Fruit fly (Drosophila melanogaster) whole organism, embryonic: ENCODE results near the gene CG5087.

ENCODE experiments used
- Blimp-1 ChIP-seq: fragments of 200-800 bp; sonication (Bioruptor generic); optimal IDR thresholded peaks from 3 replicates; lab custom pipeline; 2018; ENCODE audit warnings: missing biosample characterization, missing genetic modification characterization, mild to moderate bottlenecking, moderate library complexity, missing genetic modification reagents
- CG11504 ChIP-seq: fragments of 200-800 bp; sonication (Bioruptor generic); optimal IDR thresholded peaks from 3 replicates; lab custom pipeline; 2019; ENCODE audit warnings: missing biosample characterization, mild to moderate bottlenecking, missing genetic modification characterization, moderate library complexity
- CG12219 ChIP-seq: fragments of 200-800 bp; sonication (Bioruptor generic); optimal IDR thresholded peaks from 3 replicates; lab custom pipeline; 2018; ENCODE audit warnings: missing biosample characterization, mild to moderate bottlenecking, missing genetic modification characterization
- CG15011 ChIP-seq: fragments of 200-800 bp; sonication (Bioruptor generic); optimal IDR thresholded peaks from 3 replicates; lab custom pipeline; 2018; ENCODE audit warnings: missing biosample characterization, mild to moderate bottlenecking, missing genetic modification characterization
- CG16779 ChIP-seq: fragments of 200-800 bp; sonication (Bioruptor generic); IDR thresholded peaks from 2 replicates; pipeline ENCODE4 v1.3.6; 2022; ENCODE audit warnings: missing biosample characterization, missing genetic modification characterization
- CG17328 ChIP-seq: fragments of 200-800 bp; sonication (Bioruptor generic); IDR thresholded peaks from 2 replicates; pipeline ENCODE4 v1.3.6; 2022; ENCODE audit warnings: missing biosample characterization, missing genetic modification characterization
- CG18011 ChIP-seq: fragments of 200-800 bp; sonication (Bioruptor generic); optimal IDR thresholded peaks from 2 replicates; lab custom pipeline; 2017; ENCODE audit warnings: missing biosample characterization, missing genetic modification characterization, mild to moderate bottlenecking, moderate library complexity, missing genotype
- CG18476 ChIP-seq: fragments of 200-800 bp; sonication (Bioruptor generic); optimal IDR thresholded peaks from 2 replicates; lab custom pipeline; 2016; ENCODE audit warnings: missing biosample characterization, mild to moderate bottlenecking, missing genetic modification characterization
- CG2202 ChIP-seq: fragments of 200-800 bp; sonication (Bioruptor generic); optimal IDR thresholded peaks from 2 replicates; lab custom pipeline; 2018; ENCODE audit warnings: missing biosample characterization, mild to moderate bottlenecking, missing genetic modification characterization
- CG3726 ChIP-seq: fragments of 200-800 bp; sonication (Bioruptor generic); IDR thresholded peaks from 3 replicates; pipeline ENCODE4, ENCODE4 v1.3.6; 2022; ENCODE audit warnings: missing biosample characterization, missing genetic modification characterization
- CG4707 ChIP-seq: fragments of 200-800 bp; sonication (Bioruptor generic); optimal IDR thresholded peaks from 2 replicates; lab custom pipeline; 2018; ENCODE audit warnings: missing biosample characterization, mild to moderate bottlenecking, missing genetic modification characterization, moderate library complexity
- CG6791 ChIP-seq: fragments of 200-800 bp; sonication (Bioruptor generic); IDR thresholded peaks from 3 replicates; pipeline ENCODE4 v1.3.6; 2022; ENCODE audit warnings: missing biosample characterization, missing genetic modification characterization; ENCODE audit not compliant: partially characterized antibody
- CG7556 ChIP-seq: fragments of 200-800 bp; sonication (Bioruptor generic); optimal IDR thresholded peaks from 2 replicates; lab custom pipeline; 2017; ENCODE audit warnings: missing biosample characterization, mild to moderate bottlenecking, missing genetic modification characterization
- CG7786 ChIP-seq: fragments of 200-800 bp; sonication (Bioruptor generic); optimal IDR thresholded peaks from 2 replicates; lab custom pipeline; 2016; ENCODE audit warnings: missing biosample characterization, missing genetic modification characterization
- CG7963 ChIP-seq: fragments of 200-800 bp; sonication (Bioruptor generic); IDR thresholded peaks from 3 replicates; pipeline ENCODE4 v1.3.6; 2022; ENCODE audit warnings: missing biosample characterization, missing genetic modification characterization; ENCODE audit not compliant: partially characterized antibody
- CG8478 ChIP-seq: fragments of >200 bp; optimal IDR thresholded peaks from 2 replicates; lab custom pipeline; 2018
- Gsc ChIP-seq: fragments of 200-800 bp; sonication (Bioruptor generic); IDR thresholded peaks from 2 replicates; pipeline ENCODE4 v1.3.6; 2022; ENCODE audit warnings: missing biosample characterization, missing genetic modification characterization
- H15 ChIP-seq: fragments of 200-800 bp; sonication (Bioruptor generic); IDR thresholded peaks from 3 replicates; pipeline ENCODE4 v1.3.6; 2022; ENCODE audit warnings: missing biosample characterization, missing genetic modification characterization
- HmgD ChIP-seq: fragments of 200-800 bp; sonication (Bioruptor generic); optimal IDR thresholded peaks from 3 replicates; lab custom pipeline; 2016; ENCODE audit warnings: missing biosample characterization, missing genetic modification characterization
- Lim3 ChIP-seq: fragments of 200-800 bp; sonication (Bioruptor generic); IDR thresholded peaks from 2 replicates; pipeline ENCODE4 v1.3.6; 2022; ENCODE audit warnings: missing biosample characterization, missing genetic modification characterization
- Med ChIP-seq: fragments of 200-800 bp; sonication (Bioruptor generic); peaks from one replicate; lab custom pipeline; 2016; ENCODE audit warnings: missing biosample characterization, missing genetic modification characterization, mild to moderate bottlenecking, inconsistent platforms, moderate library complexity
- NK7.1 ChIP-seq: fragments of 200-800 bp; sonication (Bioruptor generic); optimal IDR thresholded peaks from 3 replicates; lab custom pipeline; 2016; ENCODE audit warnings: missing biosample characterization, missing genetic modification characterization
- PHDP ChIP-seq: fragments of 200-800 bp; sonication (Bioruptor generic); optimal IDR thresholded peaks from 3 replicates; lab custom pipeline; 2018; ENCODE audit warnings: missing biosample characterization, mild to moderate bottlenecking, missing genetic modification characterization, moderate library complexity
- Rfx ChIP-seq: fragments of 200-800 bp; sonication (Bioruptor generic); IDR thresholded peaks from 2 replicates; pipeline ENCODE4 v1.3.6; 2022; ENCODE audit warnings: missing biosample characterization, missing genetic modification characterization
- Side ChIP-seq: fragments of 200-800 bp; sonication (Bioruptor generic); optimal IDR thresholded peaks from 2 replicates; lab custom pipeline; 2016; ENCODE audit warnings: missing biosample characterization, missing genetic modification characterization
- Stat92E ChIP-seq, 3 experiments: fragments of >200 bp in 2 of 3; fragments of 200-800 bp in 1 of 3; sonication (Bioruptor generic) in 1 of 3; optimal IDR thresholded peaks; 2 replicates each; lab custom pipeline; 2017 to 2019; ENCODE audit warnings: missing biosample characterization in 3 of 3, missing genetic modification characterization in 3 of 3, mild to moderate bottlenecking in 1 of 3, moderate library complexity in 1 of 3
- amos ChIP-seq: fragments of 200-800 bp; sonication (Bioruptor generic); IDR thresholded peaks from 2 replicates; pipeline ENCODE4 v1.3.6; 2022; ENCODE audit warnings: missing biosample characterization, missing genetic modification characterization; ENCODE audit not compliant: partially characterized antibody
- chm ChIP-seq: fragments of 200-800 bp; sonication (Bioruptor generic); IDR thresholded peaks from 2 replicates; pipeline ENCODE4 v1.3.6; 2022; ENCODE audit warnings: missing biosample characterization, missing genetic modification characterization
- danr ChIP-seq: fragments of 200-800 bp; sonication (Bioruptor generic); IDR thresholded peaks from 2 replicates; pipeline ENCODE4 v1.3.6; 2022; ENCODE audit warnings: missing biosample characterization, missing genetic modification characterization
- dati ChIP-seq: fragments of 200-800 bp; sonication (Bioruptor generic); IDR thresholded peaks from 2 replicates; pipeline ENCODE4 v1.3.6; 2022; ENCODE audit warnings: missing biosample characterization, missing genetic modification characterization
- dmrt11E ChIP-seq: fragments of 200-800 bp; sonication (Bioruptor generic); optimal IDR thresholded peaks from 3 replicates; lab custom pipeline; 2018; ENCODE audit warnings: missing biosample characterization, mild to moderate bottlenecking, missing genetic modification characterization, moderate library complexity
- gcm ChIP-seq: fragments of 200-800 bp; sonication (Bioruptor generic); optimal IDR thresholded peaks from 2 replicates; lab custom pipeline; 2019; ENCODE audit warnings: missing biosample characterization, mild to moderate bottlenecking, missing genetic modification characterization, moderate library complexity
- gcm2 ChIP-seq: fragments of 200-800 bp; sonication (Bioruptor generic); optimal IDR thresholded peaks from 2 replicates; lab custom pipeline; 2016; ENCODE audit warnings: missing biosample characterization, missing genetic modification characterization
- hb ChIP-seq: fragments of 200-800 bp; sonication (Bioruptor generic); IDR thresholded peaks from 3 replicates; pipeline ENCODE4 v1.3.6; 2022; ENCODE audit warnings: missing biosample characterization, missing genetic modification characterization; ENCODE audit not compliant: partially characterized antibody
- nmo ChIP-seq: fragments of 200-800 bp; sonication (Bioruptor generic); optimal IDR thresholded peaks from 2 replicates; lab custom pipeline; 2018; ENCODE audit warnings: missing biosample characterization, mild to moderate bottlenecking, missing genetic modification characterization, moderate library complexity
- onecut ChIP-seq: fragments of 200-800 bp; sonication (Bioruptor generic); IDR thresholded peaks from 2 replicates; pipeline ENCODE4 v1.3.6; 2022; ENCODE audit warnings: missing biosample characterization, missing genetic modification characterization
- otp ChIP-seq: fragments of 200-800 bp; sonication (Bioruptor generic); IDR thresholded peaks from 3 replicates; pipeline ENCODE4, ENCODE4 v1.3.6; 2022; ENCODE audit warnings: missing biosample characterization, missing genetic modification characterization
- pan ChIP-seq, 4 experiments: fragments of >200 bp in 3 of 4; fragments of 200-800 bp in 1 of 4; sonication (Bioruptor generic) in 1 of 4; optimal IDR thresholded peaks in 3 of 4; IDR thresholded peaks in 1 of 4; 2 replicates each; pipeline versions ENCODE4 v1.3.6 to Lab custom; 2017 to 2022; ENCODE audit warnings: missing biosample characterization in 2 of 4, missing genetic modification characterization in 2 of 4, mixed read lengths in 1 of 4
- pum ChIP-seq: fragments of 200-800 bp; sonication (Bioruptor generic); optimal IDR thresholded peaks from 2 replicates; lab custom pipeline; 2016; ENCODE audit warnings: missing biosample characterization, missing genetic modification characterization
- shn ChIP-seq: fragments of 200-800 bp; sonication (Bioruptor generic); optimal IDR thresholded peaks from 3 replicates; lab custom pipeline; 2016; ENCODE audit warnings: missing biosample characterization, missing genetic modification characterization
- sim ChIP-seq: fragments of 200-800 bp; sonication (Bioruptor generic); IDR thresholded peaks from 2 replicates; pipeline ENCODE4 v1.3.6; 2022; ENCODE audit warnings: missing biosample characterization, missing genetic modification characterization
- slou ChIP-seq: fragments of 200-800 bp; sonication (Bioruptor generic); optimal IDR thresholded peaks from 3 replicates; lab custom pipeline; 2016; ENCODE audit warnings: missing biosample characterization, missing genetic modification characterization
- sna ChIP-seq: fragments of 200-800 bp; sonication (Bioruptor generic); IDR thresholded peaks from 2 replicates; pipeline ENCODE4 v1.3.6; 2022; ENCODE audit warnings: missing biosample characterization, missing genetic modification characterization; ENCODE audit not compliant: partially characterized antibody
- sr ChIP-seq: fragments of 200-800 bp; sonication (Bioruptor generic); IDR thresholded peaks from 3 replicates; pipeline ENCODE4 v1.3.6; 2022; ENCODE audit warnings: missing biosample characterization, missing genetic modification characterization
- sug ChIP-seq: fragments of 200-800 bp; optimal IDR thresholded peaks from 2 replicates; lab custom pipeline; 2019; ENCODE audit warnings: missing biosample characterization, mild to moderate bottlenecking, missing genetic modification characterization, moderate library complexity
- tgo ChIP-seq: fragments of 200-800 bp; sonication (Bioruptor generic); IDR thresholded peaks from 3 replicates; pipeline ENCODE4 v1.3.6; 2022; ENCODE audit warnings: missing biosample characterization, missing genetic modification characterization
- tin ChIP-seq: fragments of 200-800 bp; sonication (Bioruptor generic); optimal IDR thresholded peaks from 3 replicates; lab custom pipeline; 2016; ENCODE audit warnings: missing biosample characterization, missing genetic modification characterization
- tx ChIP-seq: fragments of 200-800 bp; sonication (Bioruptor generic); optimal IDR thresholded peaks from 2 replicates; lab custom pipeline; 2016; ENCODE audit warnings: missing biosample characterization, missing genetic modification characterization
- yki ChIP-seq: fragments of >200 bp; optimal IDR thresholded peaks from 3 replicates; lab custom pipeline; 2018

Gene CG5087

DNA sequence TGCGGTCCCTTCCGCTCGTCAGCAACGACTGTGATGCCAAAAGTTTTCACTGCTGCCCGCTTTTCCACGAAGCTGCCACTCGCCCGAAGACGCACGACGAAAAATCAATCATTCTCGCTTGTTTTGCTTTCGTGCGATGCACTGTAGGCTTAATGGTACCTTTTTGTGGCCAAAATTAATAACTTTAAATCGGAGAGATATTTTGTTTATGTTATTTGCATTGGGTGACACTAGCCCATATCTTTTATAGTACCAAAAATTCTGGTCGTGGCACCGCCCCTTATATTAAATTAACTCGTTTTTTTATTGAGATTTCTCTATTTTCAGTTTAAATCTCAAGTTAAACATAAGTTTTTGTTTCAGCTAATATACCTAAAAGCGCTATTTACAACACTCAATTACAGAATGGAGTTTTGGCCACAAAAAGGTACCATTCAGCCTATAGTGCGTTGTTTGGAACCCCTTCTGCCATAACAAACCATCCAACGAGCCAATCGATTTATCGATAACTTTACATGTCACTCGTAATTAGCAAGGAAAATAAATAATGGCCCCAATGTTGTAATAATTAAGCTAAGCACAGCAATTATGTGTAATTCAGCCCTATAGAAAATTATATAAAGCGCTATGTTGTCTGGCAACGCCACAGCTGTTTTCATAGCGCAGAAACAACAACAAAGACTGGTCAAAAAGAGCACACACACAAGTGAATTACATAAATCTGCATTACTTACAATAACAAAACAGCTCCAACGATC is 44.6 kb upstream of the CG5087 start (continued):
- TF ChIP-seq CG16779 (GFP tag; lab: Robert Waterston, UW) (no peak), Med (GFP tag; lab: Kevin White, UChicago) (peak; percentile 82), CG8478 (lab: Kevin White, UChicago) (no peak), Stat92E (GFP tag; optimal IDR thresholded peaks at IDR 0.05; lab: Kevin White, UChicago) (peak in 1 of 3 experiments; percentile 36), CG7556 (GFP tag; lab: Kevin White, UChicago) (peak; percentile 84), shn (GFP tag; lab: Kevin White, UChicago) (peak; percentile 30), CG3726 (GFP tag; lab: Robert Waterston, UW) (no peak), Gsc (no peak), gcm (GFP tag; lab: Kevin White, UChicago) (peak; percentile 60), CG6791 (no peak; the same call in 1 of the 3 replicates), slou (GFP tag; lab: Kevin White, UChicago) (no peak), PHDP (peak; percentile 69), dmrt11E (tag; lab: Kevin White, UChicago) (peak; percentile 41), CG18476 (GFP tag; lab: Kevin White, UChicago) (peak; percentile 55), sim (GFP tag; lab: Robert Waterston, UW) (no peak), CG2202 (tag; lab: Kevin White, UChicago) (peak; percentile 9), Blimp-1 (GFP tag; lab: Kevin White, UChicago) (peak; percentile 59), sr (no peak), CG18011 (GFP tag; lab: Kevin White, UChicago) (no peak), Lim3 (GFP tag; lab: Robert Waterston, UW) (no peak), danr (GFP tag; lab: Robert Waterston, UW) (no peak), hb (GFP tag; lab: Robert Waterston, UW) (no peak), sug (peak; percentile 64), CG4707 (GFP tag; lab: Kevin White, UChicago) (peak; percentile 96), tx (GFP tag; lab: Kevin White, UChicago) (peak; percentile 50), dati (GFP tag; lab: Robert Waterston, UW) (no peak), otp (GFP tag; lab: Robert Waterston, UW) (0 out of 3 replicates have a peak, but pooled peaks have one; percentile 45), CG15011 (peak; percentile 57), nmo (GFP tag; lab: Kevin White, UChicago) (peak; percentile 76), CG12219 (peak; percentile 56), tin (GFP tag; lab: Kevin White, UChicago) (no peak), H15 (GFP tag; lab: Robert Waterston, UW) (no peak), pum (GFP tag; lab: Kevin White, UChicago) (peak; percentile 57), CG17328 (GFP tag; lab: Robert Waterston, UW) (no peak), Side (GFP tag; lab: Kevin White, UChicago) (peak; percentile 16), CG7963 (no peak), NK7.1 (GFP tag; lab: Kevin White, UChicago) (no peak), yki (lab: Kevin White, UChicago) (no peak), HmgD (GFP tag; lab: Kevin White, UChicago) (no peak), tgo (GFP tag; lab: Robert Waterston, UW) (peak; percentile 50; the same call in 2 of the 3 replicates), gcm2 (GFP tag; lab: Kevin White, UChicago) (no peak), pan (optimal IDR thresholded peaks at IDR 0.05; lab: Kevin White, UChicago) (no peak), pan (GFP tag; optimal IDR thresholded peaks at IDR 0.05 in 1 of 2, IDR thresholded peaks at IDR 0.05 in 1 of 2) (peak in 1 of 2 experiments; percentile 16), CG11504 (tag; lab: Kevin White, UChicago) (peak; percentile 80), sna (GFP tag; lab: Robert Waterston, UW) (no peak), CG7786 (peak; percentile 36), Rfx (peak; percentile 52), onecut (peak; percentile 95), amos (GFP tag; lab: Robert Waterston, UW) (peak; percentile 42; the same call in 1 of the 2 replicates), chm (GFP tag; lab: Robert Waterston, UW) (peak; percentile 63)
